Fruit fly (Drosophila melanogaster): ENCODE data around the gene CG8813.

Gene CG8813

DNA sequence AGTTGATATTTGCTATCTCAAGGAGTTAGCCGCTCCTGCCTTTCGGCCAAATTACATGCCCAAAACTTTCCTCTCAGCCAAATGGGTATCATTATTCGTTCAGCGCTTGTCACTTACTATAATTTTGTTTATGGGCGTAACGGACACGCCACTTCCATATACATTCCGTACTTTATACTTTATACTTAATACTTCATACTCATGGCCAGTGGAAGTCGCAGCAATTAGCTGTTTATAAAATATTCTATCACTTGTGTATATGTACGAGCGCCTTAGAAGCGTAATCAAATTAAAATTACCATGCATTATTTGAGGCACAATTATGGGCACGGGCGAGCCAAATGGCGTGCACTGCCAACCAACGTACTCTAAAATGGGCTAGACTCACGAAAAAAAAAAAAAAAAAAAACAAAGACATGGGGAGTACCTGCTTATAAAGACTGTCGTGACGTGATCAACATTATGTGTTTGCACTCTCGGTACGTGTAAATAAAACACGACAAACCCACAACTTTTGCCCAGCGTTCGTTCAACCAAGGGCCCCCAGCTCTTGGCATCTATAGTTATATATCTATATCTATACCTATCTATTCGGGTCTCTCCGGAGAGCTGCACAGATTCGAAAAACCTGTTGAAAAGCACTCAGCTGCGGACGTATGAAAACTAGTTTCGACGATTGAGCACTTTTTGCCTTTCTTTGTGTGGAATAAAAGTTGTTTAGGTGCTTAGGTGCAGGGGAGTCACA, 8.1 kb upstream of the CG8813 start (continued):
- TF ChIP-seq CG43689 (GFP tag; IDR thresholded peaks at IDR 0.05) (no peak), CG3726 (GFP tag; IDR thresholded peaks at IDR 0.05) (no peak), tna (GFP tag; IDR thresholded peaks at IDR 0.05; ENCODE audit: partially characterized antibody) (no peak), ac (GFP tag; optimal IDR thresholded peaks at IDR 0.05) (no peak), sr (GFP tag; IDR thresholded peaks at IDR 0.05) (no peak), lola (GFP tag; optimal IDR thresholded peaks at IDR 0.05) (no peak), BEAF-32 (GFP tag; optimal IDR thresholded peaks at IDR 0.05) (no peak), Adf1 (GFP tag; IDR thresholded peaks at IDR 0.05) (peak; percentile 18; the same call in 1 of the 2 replicates), knrl (GFP tag; IDR thresholded peaks at IDR 0.05; ENCODE audit: partially characterized antibody) (no peak), Dip3 (GFP tag; optimal IDR thresholded peaks at IDR 0.05) (no peak), CG8359 (GFP tag; optimal IDR thresholded peaks at IDR 0.05; ENCODE audit: borderline replicate concordance) (no peak), kah (GFP tag; optimal IDR thresholded peaks at IDR 0.05) (no peak), tio (GFP tag; optimal IDR thresholded peaks at IDR 0.05) (no peak), CG18011 (GFP tag; optimal IDR thresholded peaks at IDR 0.05) (no peak), CG1024 (GFP tag; IDR thresholded peaks at IDR 0.05) (no peak), CG6854 (GFP tag; optimal IDR thresholded peaks at IDR 0.05) (no peak), rib (GFP tag; IDR thresholded peaks at IDR 0.05) (no peak), trem (tag; optimal IDR thresholded peaks at IDR 0.05) (no peak), pan (optimal IDR thresholded peaks at IDR 0.05) (no peak), pan (GFP tag; optimal IDR thresholded peaks at IDR 0.05 in 1 of 2, IDR thresholded peaks at IDR 0.05 in 1 of 2) (no peak), CG34422 (GFP tag; IDR thresholded peaks at IDR 0.05) (no peak), org-1 (GFP tag; optimal IDR thresholded peaks at IDR 0.05) (no peak), sim (GFP tag; IDR thresholded peaks at IDR 0.05) (no peak), ara (GFP tag; IDR thresholded peaks at IDR 0.05) (no peak), gem (tag; optimal IDR thresholded peaks at IDR 0.05) (no peak), CG4820 (GFP tag; optimal IDR thresholded peaks at IDR 0.05) (no peak), Mad (GFP tag; optimal IDR thresholded peaks at IDR 0.05) (no peak), CG4404 (GFP tag; IDR thresholded peaks at IDR 0.05) (no peak), Ptx1 (GFP tag; IDR thresholded peaks at IDR 0.05) (no peak), Fer2 (tag; optimal IDR thresholded peaks at IDR 0.05) (no peak), ranshi (GFP tag; IDR thresholded peaks at IDR 0.05) (no peak), CG12942 (GFP tag; optimal IDR thresholded peaks at IDR 0.05) (no peak), CG9727 (GFP tag; optimal IDR thresholded peaks at IDR 0.05) (no peak), Optix (GFP tag; IDR thresholded peaks at IDR 0.05) (no peak), bab2 (GFP tag; optimal IDR thresholded peaks at IDR 0.05) (no peak), CG12769 (tag; optimal IDR thresholded peaks at IDR 0.05) (peak; percentile 45), Ssrp (tag; optimal IDR thresholded peaks at IDR 0.05) (no peak), H15 (GFP tag; IDR thresholded peaks at IDR 0.05) (no peak), CG10147 (GFP tag; optimal IDR thresholded peaks at IDR 0.05) (no peak), vnd (GFP tag; IDR thresholded peaks at IDR 0.05; ENCODE audit: partially characterized antibody) (no peak), oc (tag; optimal IDR thresholded peaks at IDR 0.05) (no peak), eve (GFP tag; optimal IDR thresholded peaks at IDR 0.05) (no peak), HLH54F (GFP tag; optimal IDR thresholded peaks at IDR 0.05) (no peak), CG11504 (tag; optimal IDR thresholded peaks at IDR 0.05) (no peak), Xbp1 (GFP tag; optimal IDR thresholded peaks at IDR 0.05) (no peak), abd-A (tag; optimal IDR thresholded peaks at IDR 0.05) (no peak), CG6813 (GFP tag; optimal IDR thresholded peaks at IDR 0.05) (peak; percentile 64), crol (GFP tag; IDR thresholded peaks at IDR 0.05) (no peak), CG2116 (GFP tag; optimal IDR thresholded peaks at IDR 0.05) (no peak), unpg (GFP tag; optimal IDR thresholded peaks at IDR 0.05) (peak; percentile 25)
